Worm (Caenorhabditis elegans) whole organism, late embryonic: Measurements from ENCODE around the gene nhr-109.
A peak's percentile ranks its signal among the peaks of the same experiment; 100 is the strongest.

Experiments
- C38D4.7 ChIP-seq: fragments of 200-800 bp; sonication (Bioruptor generic); optimal IDR thresholded peaks from 2 replicates; lab custom pipeline; 2018; ENCODE audit warnings: mild to moderate bottlenecking, missing genetic modification characterization, moderate library complexity, missing compliant biosample characterization
- F13H6.1 ChIP-seq: sonication (generic microtip); optimal IDR thresholded peaks from 2 replicates; lab custom pipeline; 2016; ENCODE audit warnings: missing genetic modification characterization, missing compliant biosample characterization
- K09A11.1 ChIP-seq: sonication (generic microtip); optimal IDR thresholded peaks from 2 replicates; lab custom pipeline; 2017; ENCODE audit warnings: antibody characterized with exemption, mild to moderate bottlenecking, missing genetic modification characterization, missing compliant biosample characterization; ENCODE audit not compliant: insufficient read depth
- T23F11.4 ChIP-seq: fragments of 200-800 bp; sonication (Bioruptor generic); optimal IDR thresholded peaks from 2 replicates; lab custom pipeline; 2018; ENCODE audit warnings: mild to moderate bottlenecking, missing genetic modification characterization, missing compliant biosample characterization
- ahr-1 ChIP-seq: sonication (generic microtip); optimal IDR thresholded peaks from 2 replicates; lab custom pipeline; 2016; ENCODE audit warnings: missing genetic modification characterization, missing compliant biosample characterization
- ceh-14 ChIP-seq: sonication (generic microtip); optimal IDR thresholded peaks from 2 replicates; lab custom pipeline; 2016; ENCODE audit warnings: missing genotype, missing genetic modification characterization, missing compliant biosample characterization
- ceh-19 ChIP-seq: fragments of 200-800 bp; sonication (Bioruptor generic); optimal IDR thresholded peaks from 2 replicates; lab custom pipeline; 2018; ENCODE audit warnings: mild to moderate bottlenecking, missing genetic modification characterization, missing compliant biosample characterization
- ceh-2 ChIP-seq: sonication (generic microtip); optimal IDR thresholded peaks from 2 replicates; lab custom pipeline; 2016; ENCODE audit warnings: missing genotype, missing genetic modification characterization, missing compliant biosample characterization
- ceh-24 ChIP-seq: sonication (generic microtip); optimal IDR thresholded peaks from 2 replicates; lab custom pipeline; 2016; ENCODE audit warnings: mild to moderate bottlenecking, missing genetic modification characterization, missing compliant biosample characterization
- ceh-45 ChIP-seq: fragments of 200-800 bp; sonication (Bioruptor generic); IDR thresholded peaks from 2 replicates; pipeline ENCODE4 v1.3.6; 2022; ENCODE audit warnings: missing genetic modification reagents, missing genetic modification characterization, missing compliant biosample characterization
- ceh-48 ChIP-seq: sonication (generic microtip); optimal IDR thresholded peaks from 2 replicates; lab custom pipeline; 2016; ENCODE audit warnings: missing genetic modification characterization, inconsistent platforms, missing compliant biosample characterization
- ceh-6 ChIP-seq: fragments of 200-800 bp; sonication (Bioruptor generic); optimal IDR thresholded peaks from 2 replicates; lab custom pipeline; 2018; ENCODE audit warnings: mild to moderate bottlenecking, missing genetic modification characterization, missing compliant biosample characterization
- ceh-9 ChIP-seq: sonication (generic microtip); optimal IDR thresholded peaks from 2 replicates; lab custom pipeline; 2016; ENCODE audit warnings: mild to moderate bottlenecking, missing genetic modification characterization, inconsistent platforms, missing compliant biosample characterization
- che-1 ChIP-seq: sonication (generic microtip); optimal IDR thresholded peaks from 2 replicates; lab custom pipeline; 2016; ENCODE audit warnings: mild to moderate bottlenecking, missing genetic modification characterization, missing compliant biosample characterization
- dmd-4 ChIP-seq: sonication (generic microtip); optimal IDR thresholded peaks from 2 replicates; lab custom pipeline; 2016; ENCODE audit warnings: borderline replicate concordance, missing genetic modification characterization, missing compliant biosample characterization
- dve-1 ChIP-seq: sonication (generic microtip); optimal IDR thresholded peaks from 2 replicates; lab custom pipeline; 2017; ENCODE audit warnings: antibody characterized with exemption, mild to moderate bottlenecking, missing genetic modification characterization, missing compliant biosample characterization
- elt-2 ChIP-seq: sonication (generic microtip); optimal IDR thresholded peaks from 2 replicates; lab custom pipeline; 2016; ENCODE audit warnings: missing genetic modification reagents, missing genetic modification characterization, missing compliant biosample characterization
- fkh-6 ChIP-seq: sonication (generic microtip); optimal IDR thresholded peaks from 2 replicates; lab custom pipeline; 2016; ENCODE audit warnings: missing genetic modification characterization, missing compliant biosample characterization
- hlh-6 ChIP-seq: sonication (generic microtip); optimal IDR thresholded peaks from 2 replicates; lab custom pipeline; 2016; ENCODE audit warnings: missing genotype, missing genetic modification characterization, missing compliant biosample characterization
- hlh-8 ChIP-seq: sonication (generic microtip); optimal IDR thresholded peaks from 2 replicates; lab custom pipeline; 2016; ENCODE audit warnings: missing genotype, missing genetic modification characterization, missing compliant biosample characterization
- lin-11 ChIP-seq: fragments of 200-800 bp; sonication (Bioruptor generic); optimal IDR thresholded peaks from 2 replicates; lab custom pipeline; 2018; ENCODE audit warnings: mild to moderate bottlenecking, missing genetic modification characterization, missing compliant biosample characterization
- nfya-1 ChIP-seq: sonication (generic microtip); optimal IDR thresholded peaks from 2 replicates; lab custom pipeline; 2017; ENCODE audit warnings: missing genetic modification characterization, mild to moderate bottlenecking, missing compliant biosample characterization, antibody characterized with exemption, moderate library complexity
- nhr-11 ChIP-seq: fragments of 150-350 bp; optimal IDR thresholded peaks from 2 replicates; lab custom pipeline; 2014; ENCODE audit warnings: missing biosample characterization, missing genetic modification characterization
- npax-4 ChIP-seq: sonication (generic microtip); optimal IDR thresholded peaks from 2 replicates; lab custom pipeline; 2016; ENCODE audit warnings: missing genetic modification characterization, missing compliant biosample characterization
- odd-2 ChIP-seq: sonication (generic microtip); optimal IDR thresholded peaks from 2 replicates; lab custom pipeline; 2017; ENCODE audit warnings: antibody characterized with exemption, mild to moderate bottlenecking, missing genetic modification characterization, missing compliant biosample characterization
- pha-2 ChIP-seq: sonication (generic microtip); optimal IDR thresholded peaks from 2 replicates; lab custom pipeline; 2017; ENCODE audit warnings: mild to moderate bottlenecking, missing genetic modification characterization, missing compliant biosample characterization
- pha-4 ChIP-seq: fragments of 150-350 bp; optimal IDR thresholded peaks from 2 replicates; lab custom pipeline; 2018; ENCODE audit warnings: missing biosample characterization, missing genetic modification reagents, missing genetic modification characterization
- pros-1 ChIP-seq: fragments of 150-350 bp; optimal IDR thresholded peaks from 2 replicates; lab custom pipeline; 2014; ENCODE audit warnings: missing biosample characterization, missing genetic modification reagents, missing genetic modification characterization
- sox-2 ChIP-seq: fragments of 200-800 bp; sonication (Bioruptor generic); IDR thresholded peaks from 2 replicates; pipeline ENCODE4 v1.3.6; 2022; ENCODE audit warnings: missing genetic modification reagents, missing genetic modification characterization, missing compliant biosample characterization
- tbx-2 ChIP-seq: sonication (generic microtip); optimal IDR thresholded peaks from 2 replicates; lab custom pipeline; 2016; ENCODE audit warnings: missing genetic modification characterization, missing compliant biosample characterization
- ttx-3 ChIP-seq: sonication (generic microtip); optimal IDR thresholded peaks from 2 replicates; lab custom pipeline; 2016; ENCODE audit warnings: missing genetic modification reagents, missing genetic modification characterization, missing compliant biosample characterization
- unc-3 ChIP-seq, 2 experiments: fragments of 200-800 bp in 1 of 2; sonication (Bioruptor generic) in 1 of 2; sonication (generic microtip) in 1 of 2; conservative IDR thresholded peaks in 1 of 2; optimal IDR thresholded peaks in 1 of 2; 2 replicates each; pipeline versions ENCODE4 v1.3.6 to Lab custom; 2016 to 2022; ENCODE audit warnings: missing compliant biosample characterization in 2 of 2, missing genetic modification characterization in 2 of 2, missing genetic modification reagents in 1 of 2
- unc-42 ChIP-seq: sonication (generic microtip); optimal IDR thresholded peaks from 2 replicates; lab custom pipeline; 2016; ENCODE audit warnings: missing genotype, missing genetic modification characterization, missing compliant biosample characterization
- zip-5 ChIP-seq: sonication (generic microtip); optimal IDR thresholded peaks from 2 replicates; lab custom pipeline; 2016; ENCODE audit warnings: missing genetic modification characterization, missing compliant biosample characterization

The nhr-109 gene

DNA sequence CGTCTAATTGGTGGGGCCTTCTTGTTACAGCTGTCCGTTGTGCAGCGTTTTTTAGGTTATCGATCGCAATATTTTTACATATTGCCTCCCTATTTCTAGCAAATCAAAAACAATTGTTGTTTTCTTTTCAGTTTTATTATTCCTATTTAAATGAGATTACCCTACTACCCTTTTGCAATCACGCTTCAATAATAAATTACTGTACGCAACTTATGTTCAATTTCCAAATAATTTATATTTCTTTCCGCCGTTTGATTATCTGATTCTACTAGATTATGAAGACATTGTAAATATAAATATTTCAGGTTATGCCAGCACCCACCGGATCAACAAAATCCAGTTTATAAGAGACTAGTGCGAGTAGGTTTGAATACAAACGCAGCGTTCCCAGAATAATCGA, 27.8 kb upstream of the nhr-109 start, which contains the start of gene ZK430.5:
Gene ZK430.5 (plus strand): TSS at position 301 of the 400 bp plus-strand sequence.
- TF ChIP-seq lin-11 (tag; lab: Kevin White, UChicago) (no peak), fkh-6 (no peak), tbx-2 (no peak), nhr-11 (tag; lab: Kevin White, UChicago) (no peak), ceh-9 (no peak), ceh-48 (no peak), nfya-1 (tag; lab: Kevin White, UChicago) (no peak), ceh-6 (GFP tag; lab: Kevin White, UChicago) (no peak)

DNA sequence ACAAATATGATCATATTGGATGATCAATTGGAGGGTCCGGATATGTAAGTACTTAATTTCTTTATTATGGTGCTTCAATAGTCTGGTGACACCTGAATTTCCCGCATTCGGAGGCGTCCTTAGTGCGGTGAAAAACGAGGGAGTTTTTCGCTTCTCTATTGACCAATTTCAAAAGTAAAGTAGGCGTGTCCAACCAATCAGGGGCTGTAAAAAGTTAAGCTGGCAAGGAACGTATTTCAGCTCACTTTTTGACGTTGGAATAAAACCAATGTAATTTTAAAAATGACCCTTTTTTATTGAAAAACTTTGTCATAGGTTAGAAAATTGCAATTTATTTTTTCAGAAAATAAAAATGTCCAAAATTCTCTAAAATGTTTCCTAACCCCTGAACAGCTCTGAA, 23.5 kb upstream of the nhr-109 start:
- TF ChIP-seq unc-3 (GFP tag; conservative IDR thresholded peaks at IDR 0.05; lab: Robert Waterston, UW) (no peak), unc-3 (tag; optimal IDR thresholded peaks at IDR 0.05; lab: Kevin White, UChicago) (no peak), nfya-1 (tag; lab: Kevin White, UChicago) (peak; percentile 88)

DNA sequence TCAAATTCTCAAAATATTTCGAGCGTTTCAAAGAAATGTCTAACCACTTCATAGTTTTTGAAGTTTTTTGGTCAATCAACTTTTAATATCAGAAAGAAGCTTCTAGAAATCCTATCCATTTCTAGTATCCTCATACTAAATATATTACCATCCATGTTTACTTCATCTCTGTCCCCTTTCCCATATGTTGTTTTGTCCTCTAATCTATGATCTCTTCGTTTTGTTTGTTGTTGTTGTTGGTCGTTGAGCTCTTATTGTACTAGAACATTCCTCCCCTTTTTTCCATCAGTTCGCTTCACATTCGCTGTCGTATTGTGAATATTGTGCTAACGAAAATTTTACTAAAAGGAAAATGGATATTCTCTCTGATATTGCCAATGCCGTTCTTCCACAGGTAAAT, 15.8 kb upstream of the nhr-109 start, which contains the start of gene sod-5:
Gene sod-5 (plus strand): TSS at position 301 of the 400 bp plus-strand sequence.
- TF ChIP-seq pha-4 (tag; lab: Kevin White, UChicago) = no peak

DNA sequence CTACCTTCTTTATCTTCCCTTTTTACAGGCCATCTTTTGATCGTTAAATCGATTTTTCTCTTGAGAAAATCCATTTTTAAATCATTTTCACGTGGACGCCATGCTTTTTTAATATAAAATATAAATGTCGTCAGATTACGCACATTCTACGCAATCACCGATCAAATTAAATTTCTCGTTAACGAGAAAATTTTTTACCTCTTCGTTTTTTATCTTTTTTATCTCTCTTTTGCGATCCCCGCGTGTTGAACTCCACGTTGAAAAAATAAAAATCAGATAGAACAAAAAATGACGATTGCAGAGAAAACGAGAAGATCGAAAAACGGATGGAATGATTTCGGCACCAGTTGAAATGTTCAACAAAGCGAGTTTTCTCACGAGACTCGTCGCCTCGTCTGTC, 13.2 kb upstream of the nhr-109 start, which contains the start of gene bpnt-1:
Gene bpnt-1 (plus strand): TSS at position 301 of the 400 bp plus-strand sequence.
- TF ChIP-seq dmd-4 (tag; lab: Kevin White, UChicago) (no peak), K09A11.1 (no peak), npax-4 (tag; lab: Kevin White, UChicago) (no peak), lin-11 (tag; lab: Kevin White, UChicago) (no peak), hlh-8 (tag; lab: Kevin White, UChicago) (no peak), ceh-24 (tag; lab: Kevin White, UChicago) (no peak), ceh-19 (GFP tag; lab: Kevin White, UChicago) (no peak), ceh-14 (no peak), ceh-45 (GFP tag; lab: Robert Waterston, UW) (no peak), ceh-9 (no peak), dve-1 (no peak)
- TF ChIP-seq, all 69 proteins: peak for 0

DNA sequence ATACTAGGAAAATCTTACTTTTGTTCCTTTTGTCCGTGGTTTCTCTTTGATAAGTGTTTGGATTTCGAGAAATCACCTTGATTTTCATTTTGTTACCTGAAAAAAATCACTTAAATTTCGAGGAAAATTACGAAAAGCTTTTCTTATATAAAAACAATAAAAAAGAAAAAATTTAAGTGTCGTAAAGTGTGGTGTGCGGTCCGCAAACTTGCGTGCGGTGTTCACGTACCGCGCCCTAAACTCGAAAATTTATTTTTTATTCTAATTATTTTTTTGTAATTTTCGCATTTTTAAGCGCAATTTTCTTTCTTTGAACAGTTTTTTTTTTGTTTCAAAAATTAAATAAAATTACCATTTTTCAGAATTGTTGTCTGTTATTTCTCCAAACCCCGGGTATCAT, 8.4 kb upstream of the nhr-109 start, which contains the start of the genes dcaf-13 and toe-1:
Gene dcaf-13 (minus strand): TSS at position 96 of the 400 bp plus-strand sequence.
Gene toe-1 (plus strand): TSS at position 361 of the 400 bp plus-strand sequence.
- TF ChIP-seq ceh-2 (tag; lab: Kevin White, UChicago) (no peak), C38D4.7 (GFP tag; lab: Kevin White, UChicago) (no peak), elt-2 (tag; lab: Kevin White, UChicago) (peak; percentile 8)

DNA sequence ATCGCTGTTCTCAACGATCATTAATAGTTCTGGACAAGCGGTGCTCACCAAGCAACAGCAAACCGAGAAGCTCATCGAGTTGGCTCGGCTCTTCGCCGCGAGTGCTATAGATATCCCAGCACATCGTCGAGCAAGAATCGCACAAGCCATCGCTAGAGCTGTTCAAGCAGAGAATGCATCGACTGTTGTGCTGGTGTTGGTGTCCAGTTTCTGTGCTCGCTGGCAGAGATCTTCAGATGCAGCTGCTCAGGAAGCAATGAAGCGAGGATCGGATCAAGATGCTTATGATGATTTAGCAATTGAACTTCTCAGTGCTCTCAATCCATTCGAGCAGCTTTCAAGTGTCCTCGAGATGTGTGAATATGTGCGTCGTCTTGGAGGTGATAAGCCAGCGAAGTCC, 5.0 kb upstream of the nhr-109 start:
- TF ChIP-seq che-1 (tag; lab: Kevin White, UChicago) = no peak
- TF ChIP-seq pha-2 = no peak
- TF ChIP-seq K09A11.1 = no peak
- no peak for TF ChIP-seq unc-42 (tag; lab: Kevin White, UChicago)
- no peak for TF ChIP-seq ceh-24 (tag; lab: Kevin White, UChicago)
- no peak for TF ChIP-seq dmd-4 (tag; lab: Kevin White, UChicago)
- TF ChIP-seq F13H6.1 (tag; lab: Kevin White, UChicago) = no peak
- no peak for TF ChIP-seq T23F11.4 (GFP tag; lab: Kevin White, UChicago)
- no peak for TF ChIP-seq zip-5 (tag; lab: Kevin White, UChicago)

DNA sequence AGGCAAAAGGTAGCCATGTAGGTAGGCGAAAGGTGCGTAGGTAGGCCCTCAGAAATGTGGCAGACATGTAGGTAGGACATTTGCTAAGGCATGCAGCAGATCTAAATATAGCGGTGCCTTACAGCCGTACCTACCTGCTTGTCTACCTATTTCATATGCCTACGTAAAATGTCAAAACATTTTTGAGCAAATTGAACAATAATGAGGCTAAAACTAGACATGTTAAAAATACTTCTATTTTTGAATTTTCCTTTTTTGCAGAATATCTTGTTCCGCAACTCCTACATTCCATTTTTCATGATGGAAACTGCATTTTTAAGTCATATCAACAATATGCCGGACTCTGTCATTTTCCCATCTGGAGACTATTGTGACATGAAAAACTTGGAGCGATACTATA, 1.1 kb downstream of the nhr-109 start:
- TF ChIP-seq hlh-6 (no peak), hlh-8 (tag; lab: Kevin White, UChicago) (no peak), ttx-3 (tag; lab: Kevin White, UChicago) (no peak), ahr-1 (tag; lab: Kevin White, UChicago) (no peak), pros-1 (tag; lab: Kevin White, UChicago) (no peak), odd-2 (no peak), sox-2 (GFP tag; lab: Robert Waterston, UW) (no peak), ceh-19 (GFP tag; lab: Kevin White, UChicago) (no peak)
